Worm (Caenorhabditis elegans) whole organism, L4/young adult: ENCODE results near the gene Y116F11B.9.

Experiments used
- W03F9.2 ChIP-seq: fragments of 150-350 bp; optimal IDR thresholded peaks from 2 replicates; lab custom pipeline; 2014; ENCODE audit warnings: missing biosample characterization, missing genetic modification characterization
- dao-5 ChIP-seq: sonication (generic microtip); optimal IDR thresholded peaks from 2 replicates; lab custom pipeline; 2016; ENCODE audit warnings: missing genotype, missing genetic modification characterization, moderate library complexity, missing compliant biosample characterization
- him-1 ChIP-seq: sonication (generic microtip); optimal IDR thresholded peaks from 2 replicates; lab custom pipeline; 2016; ENCODE audit warnings: missing genotype, missing genetic modification reagents, missing genetic modification characterization, missing compliant biosample characterization

Gene Y116F11B.9

DNA sequence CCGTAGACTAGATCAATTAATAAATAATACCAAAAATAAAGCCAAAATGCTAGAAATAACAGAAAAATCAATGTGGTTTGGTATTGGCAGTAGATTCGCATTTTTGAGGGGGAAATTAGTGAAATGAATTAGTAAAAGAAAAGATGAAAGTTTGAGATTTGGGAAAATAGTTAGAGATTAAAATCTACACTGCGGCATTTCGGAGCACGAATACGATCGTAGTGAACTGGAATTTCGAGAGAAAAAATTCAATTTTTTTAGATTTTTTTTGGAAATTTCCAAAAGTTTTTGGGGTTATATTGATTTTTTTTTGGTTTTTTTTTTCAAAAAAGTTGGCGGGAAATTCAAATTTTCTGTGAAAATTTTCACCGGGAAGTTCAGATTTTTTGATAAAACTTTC is at the start of gene Y116F11B.9:
Gene Y116F11B.9, minus strand, starts transcription at position 101 of the 400 bp plus-strand sequence.
- TF ChIP-seq dao-5 (tag; lab: Kevin White, UChicago): no peak
- TF ChIP-seq W03F9.2 (tag; lab: Kevin White, UChicago): no peak
- no peak for TF ChIP-seq him-1 (tag; lab: Kevin White, UChicago)

DNA sequence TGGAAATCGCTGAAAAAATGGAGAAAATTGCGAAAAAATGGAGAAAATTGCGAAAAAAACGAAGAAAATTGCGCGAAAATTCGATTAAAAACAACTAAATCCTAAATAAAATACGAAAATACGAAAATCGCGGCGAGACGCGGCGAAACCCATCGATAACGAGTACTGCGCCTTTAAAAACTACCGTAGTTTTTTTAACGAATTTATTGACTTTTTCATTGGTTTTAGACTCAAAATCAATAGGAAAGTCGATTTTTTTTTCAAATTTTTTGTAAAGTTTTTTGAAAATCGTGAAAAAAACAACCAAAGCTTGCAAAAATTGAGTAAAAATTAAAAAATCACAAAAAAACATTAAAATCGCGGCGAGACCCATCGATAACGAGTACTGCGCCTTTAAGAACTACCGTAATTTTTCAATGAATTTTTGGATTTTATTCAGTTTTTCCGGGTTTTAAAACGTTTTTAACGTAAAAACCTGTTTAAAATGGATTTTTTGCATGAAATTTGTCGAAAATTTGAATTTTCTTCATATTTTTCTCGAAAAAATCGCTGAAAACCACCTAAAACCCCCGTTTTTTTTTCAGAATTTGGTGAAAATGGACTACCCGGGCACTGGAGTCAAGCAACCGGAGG is 48.3 kb upstream of the Y116F11B.9 start, which contains the start of the genes chk-2 and Y60A3A.19:
Gene chk-2, minus strand, starts transcription at position 51 of the 633 bp plus-strand sequence.
Gene Y60A3A.19, plus strand, starts transcription at position 583 of the 633 bp plus-strand sequence.
- TF ChIP-seq dao-5 (tag; lab: Kevin White, UChicago) (no peak), him-1 (tag; lab: Kevin White, UChicago) (no peak), W03F9.2 (tag; lab: Kevin White, UChicago) (no peak)

DNA sequence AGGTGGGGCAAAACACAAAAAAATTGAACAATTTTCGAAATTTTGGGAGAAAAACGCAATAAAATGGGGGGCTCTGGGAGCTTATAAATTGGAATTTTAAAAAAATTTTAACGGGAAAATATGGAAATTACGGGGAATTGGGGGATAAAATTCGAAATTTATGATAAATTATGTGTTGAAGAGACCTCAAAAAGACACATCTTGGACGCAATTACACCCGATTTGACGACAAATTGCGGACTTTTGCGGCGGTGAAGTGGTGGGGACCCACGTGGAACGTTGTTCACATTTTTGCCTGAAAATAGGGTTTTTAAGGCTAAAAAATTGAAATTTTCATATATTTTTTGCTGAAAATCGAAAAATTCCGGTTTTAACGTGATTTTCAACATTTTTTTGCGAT is 41.1 kb upstream of the Y116F11B.9 start:
- TF ChIP-seq him-1 (tag; lab: Kevin White, UChicago): no peak
- TF ChIP-seq dao-5 (tag; lab: Kevin White, UChicago): no peak
- TF ChIP-seq W03F9.2 (tag; lab: Kevin White, UChicago): no peak

DNA sequence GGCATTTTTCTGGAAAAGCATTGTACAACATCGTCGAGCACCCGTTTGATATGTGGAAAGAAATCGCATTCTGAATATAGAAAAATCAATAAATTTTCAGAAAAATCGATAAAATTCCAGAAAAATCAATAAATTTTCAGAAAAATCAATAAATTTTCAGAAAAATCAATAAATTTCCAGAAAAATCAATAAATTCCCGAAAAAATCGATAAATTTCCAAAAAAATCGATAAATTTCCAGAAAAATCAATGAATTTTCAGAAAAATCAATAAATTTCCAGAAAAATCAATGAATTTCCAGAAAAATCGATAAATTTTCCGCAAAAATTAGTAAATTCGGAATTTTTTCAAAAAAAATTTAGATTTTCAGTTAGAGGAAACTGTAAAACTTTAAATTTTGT is 39.6 kb upstream of the Y116F11B.9 start, which contains the start of gene fars-2:
Gene fars-2, minus strand, starts transcription at position 70 of the 400 bp plus-strand sequence.
- no peak for TF ChIP-seq W03F9.2 (tag; lab: Kevin White, UChicago)
- TF ChIP-seq him-1 (tag; lab: Kevin White, UChicago): no peak
- TF ChIP-seq dao-5 (tag; lab: Kevin White, UChicago): no peak

DNA sequence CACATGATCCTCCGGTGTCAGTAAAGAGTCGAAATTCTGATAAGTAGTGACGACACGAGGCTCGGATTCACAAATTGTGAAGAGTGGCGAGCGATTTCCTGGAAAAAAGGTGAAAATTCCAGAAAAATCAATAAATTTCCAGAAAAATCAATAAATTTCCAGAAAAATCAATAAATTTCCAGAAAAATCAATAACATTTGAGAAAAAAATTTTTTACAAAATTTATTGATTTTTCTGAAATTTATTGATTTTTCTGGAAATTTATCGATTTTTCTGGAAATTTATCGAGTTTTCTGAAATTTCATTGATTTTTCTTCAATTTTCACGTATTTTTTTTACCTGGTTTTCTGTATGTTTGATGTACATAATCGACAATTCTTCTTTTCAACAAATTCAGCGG is 38.2 kb upstream of the Y116F11B.9 start:
- no peak for TF ChIP-seq dao-5 (tag; lab: Kevin White, UChicago)
- TF ChIP-seq him-1 (tag; lab: Kevin White, UChicago): no peak
- no peak for TF ChIP-seq W03F9.2 (tag; lab: Kevin White, UChicago)

DNA sequence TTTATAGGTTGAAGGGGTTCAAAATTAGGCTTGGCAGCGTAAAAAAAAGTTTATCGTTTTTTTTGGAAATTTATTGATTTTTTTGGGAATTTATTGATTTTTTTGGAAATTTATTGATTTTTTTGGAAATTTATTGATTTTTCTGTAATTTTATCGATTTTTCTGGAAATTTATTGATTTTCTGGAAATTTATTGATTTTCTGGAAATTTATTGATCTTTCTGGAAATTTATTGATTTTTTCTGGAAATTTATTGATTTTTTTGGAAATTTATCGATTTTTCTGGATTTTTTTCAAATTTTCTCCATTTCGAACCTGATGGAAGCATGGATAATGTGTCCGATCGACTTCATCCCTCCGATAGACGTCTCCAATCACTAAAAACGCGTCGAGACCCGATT is 37.0 kb upstream of the Y116F11B.9 start:
- TF ChIP-seq W03F9.2 (tag; lab: Kevin White, UChicago) (no peak), him-1 (tag; lab: Kevin White, UChicago) (no peak), dao-5 (tag; lab: Kevin White, UChicago) (no peak)

DNA sequence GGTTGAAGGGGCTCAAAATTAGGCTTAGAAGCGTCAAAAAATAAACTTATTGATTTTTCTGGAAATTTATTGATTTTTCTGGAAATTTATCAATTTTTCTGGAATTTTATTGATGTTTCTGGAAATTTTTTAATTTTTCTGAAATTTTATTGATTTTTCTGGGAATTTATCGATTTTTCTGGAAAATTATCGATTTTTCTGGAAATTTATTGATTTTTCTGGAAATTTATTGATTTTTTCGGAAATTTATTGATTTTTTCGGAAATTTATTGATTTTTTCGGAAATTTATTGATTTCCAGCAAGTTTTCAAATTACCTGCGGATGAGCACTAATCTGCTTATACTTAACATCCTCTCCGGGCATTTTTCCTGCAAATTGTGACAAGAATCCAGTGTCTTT is 34.0 kb upstream of the Y116F11B.9 start:
- TF ChIP-seq W03F9.2 (tag; lab: Kevin White, UChicago) (no peak), him-1 (tag; lab: Kevin White, UChicago) (no peak), dao-5 (tag; lab: Kevin White, UChicago) (no peak)

DNA sequence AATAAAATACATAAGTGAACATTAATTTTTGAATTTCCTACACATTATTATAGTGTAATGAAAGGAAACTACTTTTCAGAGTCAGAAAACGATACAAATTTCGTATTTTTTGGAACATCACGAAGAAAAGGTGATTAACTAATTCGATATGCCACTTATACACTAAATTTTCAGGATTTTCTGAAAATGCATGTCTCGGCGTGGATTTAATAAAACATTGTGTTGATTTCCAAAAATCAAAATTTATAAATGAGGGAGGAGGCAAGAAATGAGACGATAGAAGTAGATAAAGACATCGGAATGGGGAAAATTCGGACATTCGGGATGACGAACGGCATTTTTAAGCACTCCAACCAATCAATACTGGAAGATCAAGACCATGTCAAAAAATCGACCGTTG is 31.4 kb upstream of the Y116F11B.9 start, which contains the start of gene Y116F11B.14:
Gene Y116F11B.14, plus strand, starts transcription at position 301 of the 400 bp plus-strand sequence.
- TF ChIP-seq dao-5 (tag; lab: Kevin White, UChicago): no peak
- no peak for TF ChIP-seq W03F9.2 (tag; lab: Kevin White, UChicago)
- TF ChIP-seq him-1 (tag; lab: Kevin White, UChicago): no peak

DNA sequence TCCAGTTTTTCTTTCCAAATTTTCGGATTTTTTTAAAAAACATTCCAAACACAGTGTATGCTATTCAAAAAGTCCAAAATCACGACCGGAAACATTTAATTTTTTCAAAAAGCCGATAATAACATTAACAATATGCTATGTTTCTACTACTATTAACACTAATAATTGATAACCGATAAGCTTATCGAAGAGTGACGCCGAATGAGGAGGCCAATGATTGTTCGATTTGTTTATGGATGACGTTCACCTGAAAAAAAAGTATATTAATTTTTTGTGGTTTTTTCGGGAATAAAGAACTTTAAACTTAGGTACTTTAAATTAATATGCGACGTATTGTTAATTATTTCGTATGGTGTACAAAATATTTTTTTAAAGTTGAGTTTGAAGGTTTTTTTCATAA is 30.2 kb upstream of the Y116F11B.9 start:
- TF ChIP-seq dao-5 (tag; lab: Kevin White, UChicago): no peak
- no peak for TF ChIP-seq him-1 (tag; lab: Kevin White, UChicago)
- TF ChIP-seq W03F9.2 (tag; lab: Kevin White, UChicago): no peak

DNA sequence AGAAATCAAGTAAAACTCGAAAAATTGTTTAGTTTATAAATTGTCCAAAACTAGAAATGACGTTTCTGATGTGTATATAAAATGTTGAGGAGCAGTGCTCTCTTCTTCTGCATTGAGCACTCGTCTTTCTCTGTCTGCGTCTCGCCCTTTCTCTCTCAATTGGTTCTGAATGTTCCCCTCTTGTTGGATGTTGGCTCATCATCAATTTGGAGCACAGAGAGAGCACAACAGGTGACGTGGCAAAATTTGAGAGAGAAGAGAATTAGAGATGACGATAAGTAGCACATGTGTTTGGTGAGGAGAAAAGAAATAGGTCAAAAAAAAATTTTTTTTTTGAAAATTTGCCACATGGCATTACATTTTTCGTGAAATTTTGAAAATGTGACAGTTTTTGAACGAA is 29.8 kb upstream of the Y116F11B.9 start:
- TF ChIP-seq dao-5 (tag; lab: Kevin White, UChicago) (no peak), W03F9.2 (tag; lab: Kevin White, UChicago) (peak; percentile 25)

DNA sequence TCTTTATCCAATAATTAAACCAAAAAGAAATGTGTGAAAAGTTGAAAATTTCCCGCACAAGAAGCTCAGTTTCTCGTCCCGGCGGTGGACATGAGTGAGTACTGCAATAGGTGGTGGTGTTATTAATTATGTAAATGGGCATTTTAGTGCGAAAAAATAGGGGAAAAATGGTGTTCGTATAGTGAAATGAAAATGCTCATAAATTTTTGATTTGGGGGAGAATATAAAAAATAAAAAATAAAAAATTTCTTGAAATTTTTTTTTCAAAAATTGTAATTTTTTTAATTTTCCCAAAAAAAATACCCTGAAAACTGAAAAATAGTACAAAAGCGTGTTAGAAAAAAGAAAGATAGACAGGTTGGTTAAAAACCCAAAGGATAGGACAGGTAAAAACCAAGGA is 27.5 kb upstream of the Y116F11B.9 start, which contains the start of gene gly-4:
Gene gly-4, minus strand, starts transcription at position 101 of the 400 bp plus-strand sequence.
- TF ChIP-seq dao-5 (tag; lab: Kevin White, UChicago): no peak

DNA sequence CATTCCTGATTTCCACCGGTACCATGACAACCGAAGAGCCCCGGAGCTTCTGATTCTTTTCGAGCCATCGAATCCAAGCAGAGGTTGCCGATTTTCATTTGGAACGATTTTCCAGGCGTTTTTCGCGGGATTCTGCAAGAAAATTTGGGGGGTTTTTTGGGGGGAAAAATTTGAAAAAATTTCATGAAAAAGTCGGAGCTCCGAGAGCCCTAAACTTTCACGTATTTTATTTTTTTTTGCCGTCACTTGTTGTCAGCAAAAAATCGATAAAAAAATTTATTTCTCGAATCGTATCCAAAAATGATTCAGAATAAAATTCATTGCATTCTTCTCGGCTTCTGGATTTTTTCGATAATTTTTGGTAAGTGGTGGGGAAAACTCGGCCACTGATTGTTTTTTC is 15.1 kb upstream of the Y116F11B.9 start, which contains the start of gene Y116F11B.13:
Gene Y116F11B.13, plus strand, starts transcription at position 301 of the 400 bp plus-strand sequence.
- no peak for TF ChIP-seq him-1 (tag; lab: Kevin White, UChicago)
- no peak for TF ChIP-seq W03F9.2 (tag; lab: Kevin White, UChicago)
- no peak for TF ChIP-seq dao-5 (tag; lab: Kevin White, UChicago)

DNA sequence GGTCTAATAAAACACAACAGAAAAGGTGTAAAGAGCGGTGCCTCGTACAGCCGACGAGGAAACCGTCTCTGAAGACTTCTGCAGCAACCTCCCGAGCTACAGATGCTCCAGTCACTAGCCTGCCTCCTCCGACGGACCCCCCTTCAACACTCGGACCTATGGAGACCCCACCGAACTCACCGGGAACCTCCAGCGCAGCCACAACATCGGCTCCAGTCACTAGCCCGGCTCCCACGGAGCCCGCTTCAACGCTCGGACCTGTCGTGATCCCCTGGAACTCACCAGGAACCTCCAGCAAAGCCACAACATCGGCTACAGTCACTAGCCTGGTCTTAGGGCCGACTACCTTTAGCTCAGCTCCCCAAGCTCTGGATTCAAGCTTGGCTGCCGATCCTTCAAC is 7.6 kb downstream of the Y116F11B.9 start:
- no peak for TF ChIP-seq W03F9.2 (tag; lab: Kevin White, UChicago)
- no peak for TF ChIP-seq dao-5 (tag; lab: Kevin White, UChicago)
- no peak for TF ChIP-seq him-1 (tag; lab: Kevin White, UChicago)

DNA sequence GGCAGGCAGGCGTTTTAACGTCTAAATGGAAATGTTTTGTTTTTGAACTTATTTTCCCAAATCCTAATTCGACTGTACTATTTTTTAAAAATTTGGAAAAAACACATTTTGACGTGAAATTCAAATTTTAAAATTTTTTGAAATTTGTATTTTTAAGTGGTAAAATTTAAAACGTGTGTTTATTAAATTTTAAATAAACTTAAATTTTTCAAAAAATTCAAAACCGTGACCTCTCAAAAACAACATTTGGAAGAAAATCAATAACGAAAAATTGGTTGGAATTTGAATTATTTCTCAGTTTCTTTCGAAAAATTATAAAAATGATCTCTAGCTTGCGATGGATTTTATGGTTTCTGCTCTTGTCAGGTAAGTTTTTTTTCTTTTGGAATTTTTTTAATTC is 10.4 kb downstream of the Y116F11B.9 start, which contains the start of gene Y116F11B.8:
Gene Y116F11B.8, plus strand, starts transcription at position 301 of the 400 bp plus-strand sequence.
- TF ChIP-seq him-1 (tag; lab: Kevin White, UChicago): no peak
- TF ChIP-seq dao-5 (tag; lab: Kevin White, UChicago): no peak
